Fruit fly (Drosophila melanogaster): Measurements from ENCODE around the gene CG10383.

dm6 chr2L:18702721-18703488 is 7.5 kb upstream of the CG10383 start, which contains the start of the genes CG10376 and CG10343:
- TF ChIP-seq CG8478 (optimal IDR thresholded peaks at IDR 0.05): no peak
- no peak for TF ChIP-seq CTCF (optimal IDR thresholded peaks at IDR 0.05)
